Worm (Caenorhabditis elegans): Measurements from ENCODE around the gene K01G12.3.

Gene K01G12.3

DNA sequence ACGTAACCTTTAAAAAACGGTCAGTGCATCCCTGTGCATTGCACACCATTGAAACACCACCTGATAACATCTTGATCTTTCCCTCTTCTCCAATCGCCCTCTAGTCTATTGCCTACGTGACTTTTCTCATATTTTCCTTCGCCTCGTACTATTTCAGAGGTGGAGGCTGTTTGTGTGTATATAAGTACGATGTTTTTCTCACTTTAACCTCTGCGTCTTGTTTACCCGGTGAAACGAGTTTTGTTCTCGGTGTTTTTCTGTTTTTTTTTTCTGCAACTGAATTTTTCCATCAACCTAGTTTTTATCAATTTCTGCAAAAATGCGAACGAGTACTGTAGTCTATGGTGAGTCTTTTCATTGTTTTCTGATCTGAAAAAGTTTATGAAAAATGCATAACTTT is 26.4 kb downstream of the K01G12.3 start, which contains the start of gene sqrd-1 (continued):
- no peak for TF ChIP-seq dmd-9 (GFP tag; IDR thresholded peaks at IDR 0.05)

DNA sequence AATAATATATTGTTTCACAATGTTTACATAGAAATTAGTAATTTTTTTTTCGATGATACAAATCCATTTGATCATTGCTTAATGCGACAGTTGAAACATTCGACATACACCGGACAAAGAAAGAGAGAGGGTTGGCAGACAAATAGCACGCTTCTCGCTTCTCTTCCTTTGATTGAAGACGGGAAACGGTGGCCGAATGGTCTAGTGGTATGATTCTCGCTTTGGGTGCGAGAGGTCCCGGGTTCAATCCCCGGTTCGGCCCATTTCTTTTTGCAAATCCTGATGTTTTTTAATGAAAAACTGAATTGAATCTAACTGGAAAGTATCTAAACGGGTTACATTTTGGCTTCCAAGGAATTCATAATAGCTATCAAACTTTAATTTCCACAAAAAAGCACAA is 31.6 kb downstream of the K01G12.3 start:
- TF ChIP-seq hif-1 (tag; optimal IDR thresholded peaks at IDR 0.05) (peak; percentile 52 to 86), mdt-29 (GFP tag; IDR thresholded peaks at IDR 0.05) (peak; percentile 82; the same call in 1 of the 2 replicates), ztf-7 (tag; optimal IDR thresholded peaks at IDR 0.05) (peak; percentile 76), gei-8 (GFP tag; optimal IDR thresholded peaks at IDR 0.05) (no peak), set-16 (GFP tag; IDR thresholded peaks at IDR 0.05) (no peak), sdz-12 (GFP tag; optimal IDR thresholded peaks at IDR 0.05) (peak; percentile 5), ceh-20 (GFP tag; IDR thresholded peaks at IDR 0.05) (peak; percentile 80), nhr-28 (tag; optimal IDR thresholded peaks at IDR 0.05) (peak; percentile 11), Y5F2A.4 (GFP tag; optimal IDR thresholded peaks at IDR 0.05) (peak; percentile 11), ceh-44 (GFP tag; IDR thresholded peaks at IDR 0.05) (peak; percentile 84), arid-1 (GFP tag; conservative IDR thresholded peaks at IDR 0.05) (peak; percentile 91), rbr-2 (tag; optimal IDR thresholded peaks at IDR 0.05) (peak; percentile 60), nhr-111 (GFP tag; optimal IDR thresholded peaks at IDR 0.05) (peak; percentile 33), Y75B8A.6 (GFP tag; IDR thresholded peaks at IDR 0.05) (peak; percentile 83; the same call in 1 of the 2 replicates), nhr-102 (tag; optimal IDR thresholded peaks at IDR 0.05) (peak; percentile 60), madf-9 (GFP tag; conservative IDR thresholded peaks at IDR 0.05) (peak; percentile 86), ZK337.2 (GFP tag; IDR thresholded peaks at IDR 0.05) (peak; percentile 62; the same call in 1 of the 2 replicates), spr-3 (GFP tag; optimal IDR thresholded peaks at IDR 0.05) (no peak), Y105C5A.15 (GFP tag; IDR thresholded peaks at IDR 0.05) (peak; percentile 62; the same call in 1 of the 2 replicates), hlh-11 (tag; optimal IDR thresholded peaks at IDR 0.05) (no peak), pha-4 (GFP tag; IDR thresholded peaks at IDR 0.05) (peak; percentile 80; the same call in 1 of the 2 replicates), pha-4 (tag; optimal IDR thresholded peaks at IDR 0.05) (no peak), tra-1 (GFP tag; IDR thresholded peaks at IDR 0.05) (peak; percentile 74; the same call in 1 of the 2 replicates), duxl-1 (tag; optimal IDR thresholded peaks at IDR 0.05; ENCODE audit: poor library complexity) (no peak), F49E8.2 (tag; optimal IDR thresholded peaks at IDR 0.05; ENCODE audit: borderline replicate concordance) (peak; percentile 80), lin-29 (GFP tag; IDR thresholded peaks at IDR 0.05) (0 out of 2 replicates have a peak, but pooled peaks have one; percentile 16), zip-11 (GFP tag; IDR thresholded peaks at IDR 0.05) (no peak), zfp-2 (tag; optimal IDR thresholded peaks at IDR 0.05) (no peak), nhr-41 (GFP tag; IDR thresholded peaks at IDR 0.05) (peak; percentile 69; the same call in 1 of the 2 replicates), nhr-48 (tag; optimal IDR thresholded peaks at IDR 0.05) (peak; percentile 38), zip-2 (tag; optimal IDR thresholded peaks at IDR 0.05) (peak; percentile 19), unc-62 (GFP tag; optimal IDR thresholded peaks at IDR 0.05 in 1 of 2) (peak in 1 of 2 experiments; percentile 20), unc-62 (tag; optimal IDR thresholded peaks at IDR 0.05) (no peak), spr-1 (tag; optimal IDR thresholded peaks at IDR 0.05) (peak; percentile 67), lin-38 (GFP tag; IDR thresholded peaks at IDR 0.05) (peak; percentile 76), lim-7 (GFP tag; IDR thresholded peaks at IDR 0.05) (no peak; the same call in 1 of the 2 replicates), daf-12 (tag; optimal IDR thresholded peaks at IDR 0.05) (no peak), aha-1 (tag) (peak; percentile 92), mxl-2 (GFP tag; conservative IDR thresholded peaks at IDR 0.05) (peak; percentile 70), snpc-1.2 (GFP tag; IDR thresholded peaks at IDR 0.05) (peak; percentile 100), dpl-1 (GFP tag; optimal IDR thresholded peaks at IDR 0.05) (peak; percentile 21), F44E2.7 (GFP tag; IDR thresholded peaks at IDR 0.05) (peak; percentile 54; the same call in 1 of the 2 replicates), lin-13 (GFP tag; optimal IDR thresholded peaks at IDR 0.05) (peak; percentile 56), madf-5 (GFP tag; IDR thresholded peaks at IDR 0.05) (peak in 1 of 2 experiments; percentile 83; a peak in 2 of 4 replicates), unc-130 (GFP tag; optimal IDR thresholded peaks at IDR 0.05) (peak; percentile 58), daf-19 (GFP tag; conservative IDR thresholded peaks at IDR 0.05) (peak; percentile 82), vab-7 (GFP tag; IDR thresholded peaks at IDR 0.05) (peak; percentile 79), dmd-9 (GFP tag; IDR thresholded peaks at IDR 0.05) (peak; percentile 76)
